Worm (Caenorhabditis elegans) whole organism, L4 larva: Measurements from ENCODE around the gene T28D9.16.

ENCODE experiments used
- daf-12 ChIP-seq: fragments of 150-350 bp; optimal IDR thresholded peaks from 2 replicates; lab custom pipeline; 2014; ENCODE audit warnings: missing biosample characterization, missing genetic modification reagents, missing genetic modification characterization
- lin-15B ChIP-seq: fragments of 150-350 bp; sonication (generic microtip); optimal IDR thresholded peaks from 3 replicates; lab custom pipeline; 2014; ENCODE audit warnings: missing biosample characterization, missing genetic modification characterization
- lsy-2 ChIP-seq, 2 experiments: fragments of 150-350 bp in 1 of 2; sonication (generic microtip) in 1 of 2; optimal IDR thresholded peaks; 2 replicates each; lab custom pipeline; 2014 to 2017; ENCODE audit warnings: missing biosample characterization in 2 of 2, missing genetic modification characterization in 2 of 2
- nhr-237 ChIP-seq: sonication (generic microtip); optimal IDR thresholded peaks from 2 replicates; lab custom pipeline; 2017; ENCODE audit warnings: missing biosample characterization, missing genetic modification characterization
- pqm-1 ChIP-seq: sonication (generic microtip); optimal IDR thresholded peaks from 2 replicates; lab custom pipeline; 2017; ENCODE audit warnings: missing biosample characterization, missing genetic modification characterization
- skn-1 ChIP-seq: fragments of 150-350 bp; optimal IDR thresholded peaks from 2 replicates; lab custom pipeline; 2014; ENCODE audit warnings: missing biosample characterization, missing genetic modification characterization
- unc-39 ChIP-seq: sonication (generic microtip); optimal IDR thresholded peaks from 2 replicates; lab custom pipeline; 2017; ENCODE audit warnings: missing biosample characterization, missing genetic modification characterization

DNA sequence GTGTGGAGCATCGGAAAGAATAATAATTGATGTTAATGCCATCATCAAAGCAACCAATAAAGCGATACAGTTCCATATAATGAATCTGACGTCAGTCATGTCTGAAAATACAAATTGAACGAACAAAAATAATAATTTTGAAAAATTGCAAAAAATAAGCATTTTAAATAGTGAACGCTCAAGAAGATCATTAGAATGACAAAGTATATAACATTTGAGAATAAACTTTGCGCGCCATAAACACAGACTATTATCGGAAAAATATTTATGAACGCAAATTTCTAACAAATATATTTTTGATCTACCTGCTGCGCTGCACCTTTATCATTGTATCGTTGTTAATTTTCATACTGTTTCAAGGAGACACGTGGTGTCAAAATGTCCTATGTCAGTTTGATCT lies 25.9 kb downstream of the T28D9.16 start, which contains the start of gene R05G9.3:
- no peak for TF ChIP-seq skn-1 (tag; lab: Kevin White, UChicago)
- no peak for TF ChIP-seq unc-39 (tag; lab: Kevin White, UChicago)
- no peak for TF ChIP-seq lin-15B (tag; lab: Kevin White, UChicago)
- no peak for TF ChIP-seq pqm-1 (tag; lab: Kevin White, UChicago)
- no peak for TF ChIP-seq nhr-237 (tag; lab: Kevin White, UChicago)
- TF ChIP-seq lsy-2 (tag; optimal IDR thresholded peaks at IDR 0.05; lab: Kevin White, UChicago): no peak
- no peak for TF ChIP-seq daf-12 (tag; lab: Kevin White, UChicago)
